Worm (Caenorhabditis elegans): Measurements from ENCODE around the gene C28C12.1.

ce11 chrIV:8538011-8538658, 36.7 kb downstream of the C28C12.1 start:
- TF ChIP-seq B0310.2 (tag; optimal IDR thresholded peaks at IDR 0.05) (no peak), pes-1 (GFP tag; IDR thresholded peaks at IDR 0.05) (no peak), ceh-36 (tag; optimal IDR thresholded peaks at IDR 0.05) (no peak), ama-1 (optimal IDR thresholded peaks at IDR 0.05) (no peak), hmg-4 (GFP tag; optimal IDR thresholded peaks at IDR 0.05) (no peak), ets-7 (tag; optimal IDR thresholded peaks at IDR 0.05) (no peak)
